Fruit fly (Drosophila melanogaster): Measurements from ENCODE around the gene CG6244.

The CG6244 gene

dm6 chr3L:15802117-15802516 lies 6.0 kb upstream of the CG6244 start:
- TF ChIP-seq CTCF (optimal IDR thresholded peaks at IDR 0.05) (no peak), CG8478 (optimal IDR thresholded peaks at IDR 0.05) (no peak)

dm6 chr3L:15802655-15803054 lies 5.5 kb upstream of the CG6244 start:
- TF ChIP-seq CG8478 (optimal IDR thresholded peaks at IDR 0.05) = no peak
- TF ChIP-seq CTCF (optimal IDR thresholded peaks at IDR 0.05) = no peak

dm6 chr3L:15808667-15809066 lies 545 bp downstream of the CG6244 start:
- TF ChIP-seq CTCF (optimal IDR thresholded peaks at IDR 0.05) = no peak
- TF ChIP-seq CG8478 (optimal IDR thresholded peaks at IDR 0.05) = no peak

dm6 chr3L:15809185-15809584 lies 1.1 kb downstream of the CG6244 start, which contains the start of gene CG13445:
CG13445 (plus strand) TSS chr3L:15809485.
- TF ChIP-seq CTCF (optimal IDR thresholded peaks at IDR 0.05) (no peak), CG8478 (optimal IDR thresholded peaks at IDR 0.05) (no peak)

- TF ChIP-seq CG8478 (optimal IDR thresholded peaks at IDR 0.05) (no peak), CTCF (optimal IDR thresholded peaks at IDR 0.05) (no peak)
These were observed 1.6 kb downstream of the CG6244 start for dm6 chr3L:15809768-15810167.

- TF ChIP-seq CTCF (optimal IDR thresholded peaks at IDR 0.05) (no peak), CG8478 (optimal IDR thresholded peaks at IDR 0.05) (no peak)
These were observed 5.9 kb downstream of the CG6244 start for dm6 chr3L:15813988-15814387.

- TF ChIP-seq CG8478 (optimal IDR thresholded peaks at IDR 0.05) (no peak), CTCF (optimal IDR thresholded peaks at IDR 0.05) (no peak)
These were observed 7.4 kb downstream of the CG6244 start for dm6 chr3L:15815353-15816142.

dm6 chr3L:15816143-15816487 lies 8.0 kb downstream of the CG6244 start, which contains the start of gene fwe:
fwe (minus strand) TSS chr3L:15816410.
- TF ChIP-seq CTCF (optimal IDR thresholded peaks at IDR 0.05) (peak in 1 of 2 experiments; percentile 19), CG8478 (optimal IDR thresholded peaks at IDR 0.05) (no peak)

- no peak for TF ChIP-seq CG8478 (optimal IDR thresholded peaks at IDR 0.05)
- no peak for TF ChIP-seq CTCF (optimal IDR thresholded peaks at IDR 0.05)
These were observed 8.6 kb downstream of the CG6244 start, which contains the start of gene CkIIalpha-i1 for dm6 chr3L:15816714-15817113. CkIIalpha-i1 (plus strand) TSS chr3L:15816979.

- TF ChIP-seq CTCF (optimal IDR thresholded peaks at IDR 0.05) (no peak), CG8478 (optimal IDR thresholded peaks at IDR 0.05) (no peak)
These were observed 15.8 kb downstream of the CG6244 start for dm6 chr3L:15823780-15824423.

dm6 chr3L:15824537-15824936 lies 16.4 kb downstream of the CG6244 start:
- TF ChIP-seq CTCF (optimal IDR thresholded peaks at IDR 0.05) = no peak
- TF ChIP-seq CG8478 (optimal IDR thresholded peaks at IDR 0.05) = no peak

dm6 chr3L:15825493-15826209 lies 17.5 kb downstream of the CG6244 start:
- TF ChIP-seq CG8478 (optimal IDR thresholded peaks at IDR 0.05) (no peak), CTCF (optimal IDR thresholded peaks at IDR 0.05) (no peak)

dm6 chr3L:15826347-15826984 lies 18.3 kb downstream of the CG6244 start, which contains the start of the genes DCP2 and dbo:
DCP2 (minus strand) TSS chr3L:15826423.
dbo (plus strand) TSS chr3L:15826888.
- TF ChIP-seq CTCF (optimal IDR thresholded peaks at IDR 0.05) (no peak), CG8478 (optimal IDR thresholded peaks at IDR 0.05) (no peak)

- no peak for TF ChIP-seq CG8478 (optimal IDR thresholded peaks at IDR 0.05)
- TF ChIP-seq CTCF (optimal IDR thresholded peaks at IDR 0.05) = no peak
These were observed 19.0 kb downstream of the CG6244 start for dm6 chr3L:15826985-15827635.

Data from S2 (cell line).